Worm (Caenorhabditis elegans): ENCODE data around the gene F32G8.2.
A peak's percentile ranks its signal among the peaks of the same experiment; 100 is the strongest.

The F32G8.2 gene

ce11 chrV:10561632-10562031 lies 11.8 kb downstream of the F32G8.2 start:
- no peak for TF ChIP-seq zip-5 (tag; optimal IDR thresholded peaks at IDR 0.05)
- TF ChIP-seq elt-4 (tag; optimal IDR thresholded peaks at IDR 0.05), result peak; percentile 50
- no peak for TF ChIP-seq C38D4.7 (GFP tag; optimal IDR thresholded peaks at IDR 0.05)
- TF ChIP-seq unc-3 (GFP tag; conservative IDR thresholded peaks at IDR 0.05), result no peak
- TF ChIP-seq unc-3 (tag; optimal IDR thresholded peaks at IDR 0.05), result no peak

ce11 chrV:10562817-10563216 lies 13.0 kb downstream of the F32G8.2 start:
- no peak for TF ChIP-seq nhr-11 (tag; optimal IDR thresholded peaks at IDR 0.05)

DNA sequence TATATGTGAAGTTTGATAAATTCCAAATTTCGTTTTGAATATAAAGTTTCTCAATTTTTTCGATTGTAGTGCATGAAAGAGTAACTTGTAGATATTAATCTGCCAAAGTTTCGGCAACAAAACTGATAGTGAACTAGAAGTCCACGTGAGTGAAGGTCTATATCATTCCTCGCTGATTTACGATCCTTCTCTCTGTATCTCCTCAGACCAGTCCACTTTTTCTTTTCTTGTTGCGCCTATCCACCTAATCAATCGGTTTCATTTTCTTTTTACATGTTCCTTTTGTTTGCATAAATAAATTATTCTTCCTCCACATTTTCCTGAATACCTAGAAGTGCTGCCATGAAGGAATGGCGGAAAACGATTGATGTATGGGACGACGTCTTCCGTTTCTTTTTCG lies 14.3 kb downstream of the F32G8.2 start:
- TF ChIP-seq unc-55 (GFP tag; optimal IDR thresholded peaks at IDR 0.05) (no peak), unc-42 (tag; optimal IDR thresholded peaks at IDR 0.05) (no peak), ztf-16 (tag; optimal IDR thresholded peaks at IDR 0.05) (no peak), madf-2 (tag; optimal IDR thresholded peaks at IDR 0.05) (no peak), dmd-4 (tag; optimal IDR thresholded peaks at IDR 0.05; ENCODE audit: borderline replicate concordance) (no peak), ttx-3 (tag; optimal IDR thresholded peaks at IDR 0.05) (no peak), ceh-34 (tag; optimal IDR thresholded peaks at IDR 0.05) (no peak), sox-4 (tag; optimal IDR thresholded peaks at IDR 0.05) (no peak)

- TF ChIP-seq pat-9 (tag; optimal IDR thresholded peaks at IDR 0.05), result no peak
- no peak for TF ChIP-seq sdc-2 (tag; optimal IDR thresholded peaks at IDR 0.05)
- TF ChIP-seq ceh-24 (tag; optimal IDR thresholded peaks at IDR 0.05), result no peak
- no peak for TF ChIP-seq odd-2 (tag; optimal IDR thresholded peaks at IDR 0.05)
- TF ChIP-seq mec-3 (tag; optimal IDR thresholded peaks at IDR 0.05; ENCODE audit: borderline replicate concordance), result no peak
- no peak for TF ChIP-seq ceh-22 (tag; optimal IDR thresholded peaks at IDR 0.05)
- TF ChIP-seq sox-2 (GFP tag; IDR thresholded peaks at IDR 0.05), result no peak
- TF ChIP-seq lim-6 (tag; optimal IDR thresholded peaks at IDR 0.05), result no peak
- TF ChIP-seq hlh-15 (tag; optimal IDR thresholded peaks at IDR 0.05), result no peak
- TF ChIP-seq gmeb-2 (tag; optimal IDR thresholded peaks at IDR 0.05), result no peak
- TF ChIP-seq elt-2 (tag; optimal IDR thresholded peaks at IDR 0.05), result no peak
- TF ChIP-seq unc-3 (GFP tag; conservative IDR thresholded peaks at IDR 0.05), result no peak
- TF ChIP-seq unc-3 (tag; optimal IDR thresholded peaks at IDR 0.05), result no peak
- TF ChIP-seq nhr-11 (tag; optimal IDR thresholded peaks at IDR 0.05), result no peak
- TF ChIP-seq ceh-30 (tag; optimal IDR thresholded peaks at IDR 0.05), result no peak
- no peak for TF ChIP-seq tbx-2 (tag; optimal IDR thresholded peaks at IDR 0.05)
- TF ChIP-seq ceh-9 (tag; optimal IDR thresholded peaks at IDR 0.05), result no peak
- no peak for TF ChIP-seq ahr-1 (tag; optimal IDR thresholded peaks at IDR 0.05)
Measured at ce11 chrV:10564830-10565365, 15.1 kb downstream of the F32G8.2 start, which contains the start of gene cat-4. Gene cat-4, plus strand, starts transcription at chrV:10564880.

DNA sequence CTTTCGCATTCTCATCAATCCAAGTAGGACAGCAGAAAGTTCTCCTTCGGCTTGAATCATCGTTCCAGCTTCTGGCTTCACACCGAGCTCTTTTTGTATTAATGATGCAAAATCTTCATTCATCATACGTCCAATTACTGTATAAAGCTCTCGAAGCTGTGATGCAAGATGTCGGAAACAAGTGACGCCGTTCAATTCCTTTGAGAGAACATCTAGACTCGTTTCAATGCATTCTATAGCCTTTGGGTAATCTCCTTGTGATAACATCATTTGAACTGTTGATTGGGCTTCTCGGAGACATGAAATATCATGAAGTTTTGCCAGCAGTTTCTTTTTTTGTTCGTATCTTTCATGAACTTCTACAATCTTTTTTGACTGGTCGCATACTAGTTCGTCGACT lies 18.7 kb downstream of the F32G8.2 start:
- TF ChIP-seq ceh-31 (tag; optimal IDR thresholded peaks at IDR 0.05), result no peak
- no peak for TF ChIP-seq ceh-24 (tag; optimal IDR thresholded peaks at IDR 0.05)
- TF ChIP-seq ama-1 (optimal IDR thresholded peaks at IDR 0.05), result no peak
- TF ChIP-seq tbx-2 (tag; optimal IDR thresholded peaks at IDR 0.05), result no peak

- no peak for TF ChIP-seq ama-1 (optimal IDR thresholded peaks at IDR 0.05)
- TF ChIP-seq ahr-1 (tag; optimal IDR thresholded peaks at IDR 0.05), result no peak
- no peak for TF ChIP-seq pha-2 (tag; optimal IDR thresholded peaks at IDR 0.05)
- no peak for TF ChIP-seq C38D4.7 (GFP tag; optimal IDR thresholded peaks at IDR 0.05)
Measured at ce11 chrV:10571523-10571922, 21.7 kb downstream of the F32G8.2 start.

ce11 chrV:10572614-10573013 lies 22.8 kb downstream of the F32G8.2 start, which contains the start of gene del-6:
Gene del-6, plus strand, starts transcription at chrV:10572914.
- TF ChIP-seq pax-1 (tag; optimal IDR thresholded peaks at IDR 0.05), result no peak
- no peak for TF ChIP-seq fkh-6 (tag; optimal IDR thresholded peaks at IDR 0.05)

All from whole organism, late embryonic.